Fruit fly (Drosophila melanogaster): ENCODE results near the gene bwa.
A peak's percentile ranks its signal among the peaks of the same experiment; 100 is the strongest.

The bwa gene

dm6 chr2L:20086295-20087096 is 20.3 kb downstream of the bwa start:
- peak; percentile 94 for TF ChIP-seq fd96Ca (GFP tag; IDR thresholded peaks at IDR 0.05)
- peak; percentile 98 for TF ChIP-seq CG4496 (GFP tag; IDR thresholded peaks at IDR 0.05)
- peak; percentile 56 for TF ChIP-seq gl (tag; optimal IDR thresholded peaks at IDR 0.05)
- peak; percentile 84 for TF ChIP-seq CG9948 (tag; optimal IDR thresholded peaks at IDR 0.05)
- peak; percentile 93 for TF ChIP-seq CG14655 (GFP tag; optimal IDR thresholded peaks at IDR 0.05)
- TF ChIP-seq CG17806 (tag; optimal IDR thresholded peaks at IDR 0.05), result peak; percentile 90
- peak; percentile 88 for TF ChIP-seq CG8159 (tag; optimal IDR thresholded peaks at IDR 0.05)
- peak; percentile 98 for TF ChIP-seq Ets98B (GFP tag; IDR thresholded peaks at IDR 0.05)
- peak; percentile 91 for TF ChIP-seq CG8301 (tag; optimal IDR thresholded peaks at IDR 0.05)
- TF ChIP-seq rn (GFP tag; IDR thresholded peaks at IDR 0.05), result peak; percentile 93
- no peak for TF ChIP-seq CG13204 (GFP tag; optimal IDR thresholded peaks at IDR 0.05)
- peak; percentile 85 for TF ChIP-seq Snoo (tag; optimal IDR thresholded peaks at IDR 0.05)
- peak; percentile 92 for TF ChIP-seq Pif1B (GFP tag; optimal IDR thresholded peaks at IDR 0.05)
- TF ChIP-seq EcR (GFP tag; optimal IDR thresholded peaks at IDR 0.05), result peak; percentile 62
- TF ChIP-seq D1 (tag; optimal IDR thresholded peaks at IDR 0.05), result peak; percentile 78
- peak; percentile 93 for TF ChIP-seq CG10348 (GFP tag; IDR thresholded peaks at IDR 0.05)
- peak; percentile 74 for TF ChIP-seq CG15710 (tag; optimal IDR thresholded peaks at IDR 0.05)
- peak; percentile 74 for TF ChIP-seq CG34367 (tag; optimal IDR thresholded peaks at IDR 0.05)
- peak; percentile 96 for TF ChIP-seq CG32121 (GFP tag; IDR thresholded peaks at IDR 0.05)
- peak; percentile 90; the same call in 1 of the 2 replicates for TF ChIP-seq CG12605 (GFP tag; IDR thresholded peaks at IDR 0.05)
- peak; percentile 95 for TF ChIP-seq Pif1A (GFP tag; optimal IDR thresholded peaks at IDR 0.05)

- peak; percentile 98 for TF ChIP-seq CG4496 (GFP tag; IDR thresholded peaks at IDR 0.05)
- TF ChIP-seq rn (GFP tag; IDR thresholded peaks at IDR 0.05), result peak; percentile 96
- peak; percentile 92 for TF ChIP-seq gl (tag; optimal IDR thresholded peaks at IDR 0.05)
- peak; percentile 99 for TF ChIP-seq CG15710 (tag; optimal IDR thresholded peaks at IDR 0.05)
- TF ChIP-seq CG9948 (tag; optimal IDR thresholded peaks at IDR 0.05), result peak; percentile 99
- peak; percentile 98 for TF ChIP-seq D1 (tag; optimal IDR thresholded peaks at IDR 0.05)
- peak; percentile 99 for TF ChIP-seq CG8159 (tag; optimal IDR thresholded peaks at IDR 0.05)
- peak; percentile 96 for TF ChIP-seq CG10348 (GFP tag; IDR thresholded peaks at IDR 0.05)
- TF ChIP-seq Ets98B (GFP tag; IDR thresholded peaks at IDR 0.05), result peak; percentile 97
- peak; percentile 99 for TF ChIP-seq CG14655 (GFP tag; optimal IDR thresholded peaks at IDR 0.05)
- peak; percentile 99 for TF ChIP-seq CG32121 (GFP tag; IDR thresholded peaks at IDR 0.05)
- peak; percentile 98 for TF ChIP-seq Snoo (tag; optimal IDR thresholded peaks at IDR 0.05)
- TF ChIP-seq CG17806 (tag; optimal IDR thresholded peaks at IDR 0.05), result peak; percentile 98
- peak; percentile 99 for TF ChIP-seq CG8301 (tag; optimal IDR thresholded peaks at IDR 0.05)
- peak; percentile 94 for TF ChIP-seq CG12605 (GFP tag; IDR thresholded peaks at IDR 0.05)
- peak; percentile 93 for TF ChIP-seq fd96Ca (GFP tag; IDR thresholded peaks at IDR 0.05)
- TF ChIP-seq CG13204 (GFP tag; optimal IDR thresholded peaks at IDR 0.05), result no peak
- TF ChIP-seq Pif1A (GFP tag; optimal IDR thresholded peaks at IDR 0.05), result peak; percentile 99
- peak; percentile 98 for TF ChIP-seq Pif1B (GFP tag; optimal IDR thresholded peaks at IDR 0.05)
- peak; percentile 97 for TF ChIP-seq CG34367 (tag; optimal IDR thresholded peaks at IDR 0.05)
- TF ChIP-seq EcR (GFP tag; optimal IDR thresholded peaks at IDR 0.05), result peak; percentile 59
Observed at dm6 chr2L:20091094-20091679, 25.0 kb downstream of the bwa start, which contains the start of the genes CG10747 and Pyroxd1. Gene CG10747, minus strand, starts transcription at chr2L:20091348. Gene Pyroxd1, plus strand, starts transcription at chr2L:20091435.

- TF ChIP-seq CG8159 (tag; optimal IDR thresholded peaks at IDR 0.05), result peak; percentile 44
- peak; percentile 49 for TF ChIP-seq Pif1B (GFP tag; optimal IDR thresholded peaks at IDR 0.05)
- TF ChIP-seq fd96Ca (GFP tag; IDR thresholded peaks at IDR 0.05), result no peak
- TF ChIP-seq Ets98B (GFP tag; IDR thresholded peaks at IDR 0.05), result no peak
- no peak for TF ChIP-seq Snoo (tag; optimal IDR thresholded peaks at IDR 0.05)
- TF ChIP-seq CG4496 (GFP tag; IDR thresholded peaks at IDR 0.05), result no peak
- no peak for TF ChIP-seq Pif1A (GFP tag; optimal IDR thresholded peaks at IDR 0.05)
- no peak for TF ChIP-seq CG12605 (GFP tag; IDR thresholded peaks at IDR 0.05)
- TF ChIP-seq CG15710 (tag; optimal IDR thresholded peaks at IDR 0.05), result peak; percentile 37
- no peak for TF ChIP-seq CG13204 (GFP tag; optimal IDR thresholded peaks at IDR 0.05)
- peak; percentile 19 for TF ChIP-seq CG17806 (tag; optimal IDR thresholded peaks at IDR 0.05)
- no peak for TF ChIP-seq EcR (GFP tag; optimal IDR thresholded peaks at IDR 0.05)
Observed at dm6 chr2L:20093794-20094193, 27.6 kb downstream of the bwa start, which contains the start of the genes Taf13 and nesd. Gene Taf13, minus strand, starts transcription at chr2L:20093849. Gene nesd, plus strand, starts transcription at chr2L:20093972.

- TF ChIP-seq CG13204 (GFP tag; optimal IDR thresholded peaks at IDR 0.05) (no peak), CG4496 (GFP tag; IDR thresholded peaks at IDR 0.05) (peak; percentile 41; the same call in 1 of the 3 replicates), CG8159 (tag; optimal IDR thresholded peaks at IDR 0.05) (peak; percentile 55), CG15710 (tag; optimal IDR thresholded peaks at IDR 0.05) (peak; percentile 38), EcR (GFP tag; optimal IDR thresholded peaks at IDR 0.05) (no peak), CG32121 (GFP tag; IDR thresholded peaks at IDR 0.05) (no peak), Ets98B (GFP tag; IDR thresholded peaks at IDR 0.05) (peak; percentile 46), CG17806 (tag; optimal IDR thresholded peaks at IDR 0.05) (peak; percentile 39), CG14655 (GFP tag; optimal IDR thresholded peaks at IDR 0.05) (peak; percentile 41), CG8301 (tag; optimal IDR thresholded peaks at IDR 0.05) (peak; percentile 28), D1 (tag; optimal IDR thresholded peaks at IDR 0.05) (peak; percentile 61)
Observed at dm6 chr2L:20097105-20097631, 31.0 kb downstream of the bwa start, which contains the start of the genes mRpS18B and Kua. Gene mRpS18B, minus strand, starts transcription at chr2L:20097253. Gene Kua, plus strand, starts transcription at chr2L:20097581.

Data from whole organism, pupa.